Worm (Caenorhabditis elegans) whole organism, L4/young adult: ENCODE measurements around the gene alh-9.

Experiments used
- W03F9.2 ChIP-seq: fragments of 150-350 bp; optimal IDR thresholded peaks from 2 replicates; lab custom pipeline; 2014; ENCODE audit warnings: missing biosample characterization, missing genetic modification characterization
- him-1 ChIP-seq: sonication (generic microtip); optimal IDR thresholded peaks from 2 replicates; lab custom pipeline; 2016; ENCODE audit warnings: missing genotype, missing genetic modification reagents, missing genetic modification characterization, missing compliant biosample characterization

- no peak for TF ChIP-seq W03F9.2 (tag; lab: Kevin White, UChicago)
- TF ChIP-seq him-1 (tag; lab: Kevin White, UChicago): no peak
These were observed 16.2 kb upstream of the alh-9 start for ce11 chrIII:5839598-5839997.
